Fruit fly (Drosophila melanogaster) whole organism: ENCODE data around the gene Dfd.

ENCODE experiments used
- CG8478 ChIP-seq: fragments of >200 bp; optimal IDR thresholded peaks from 2 replicates; lab custom pipeline; 2018; ENCODE audit warnings: inconsistent platforms
- Dll ChIP-seq: fragments of >200 bp; optimal IDR thresholded peaks from 2 replicates; lab custom pipeline; 2017
- EcR ChIP-seq, 2 experiments: fragments of >200 bp; optimal IDR thresholded peaks; 2 replicates each; lab custom pipeline; 2017; ENCODE audit warnings: missing biosample characterization in 2 of 2, missing genetic modification characterization in 2 of 2, missing genetic modification reagents in 2 of 2
- pan ChIP-seq: fragments of >200 bp; optimal IDR thresholded peaks from 2 replicates; lab custom pipeline; 2017
- psq ChIP-seq: fragments of >200 bp; optimal IDR thresholded peaks from 2 replicates; lab custom pipeline; 2017
- usp ChIP-seq: fragments of >200 bp; optimal IDR thresholded peaks from 2 replicates; lab custom pipeline; 2017; ENCODE audit warnings: missing biosample characterization, missing genetic modification characterization, mixed read lengths

DNA sequence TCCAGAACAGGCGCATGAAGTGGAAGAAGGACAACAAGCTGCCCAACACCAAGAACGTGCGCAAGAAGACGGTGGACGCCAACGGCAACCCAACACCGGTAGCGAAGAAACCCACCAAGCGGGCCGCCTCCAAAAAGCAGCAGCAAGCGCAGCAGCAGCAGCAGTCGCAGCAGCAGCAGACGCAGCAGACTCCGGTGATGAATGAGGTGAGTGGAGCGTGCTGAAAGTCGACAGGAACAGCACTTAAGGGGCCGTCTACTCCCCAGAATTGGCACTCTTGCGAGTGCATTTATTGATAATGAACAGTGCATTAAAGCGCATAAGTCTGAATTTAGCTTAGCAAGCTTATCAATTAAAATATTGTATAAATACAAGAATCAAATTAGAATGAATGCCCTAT, 9.5 kb downstream of the Dfd start:
- no peak for TF ChIP-seq psq (lab: Kevin White, UChicago)
- no peak for TF ChIP-seq pan (lab: Kevin White, UChicago)
- TF ChIP-seq EcR (GFP tag; optimal IDR thresholded peaks at IDR 0.05; lab: Kevin White, UChicago): no peak
- no peak for TF ChIP-seq Dll
- TF ChIP-seq CG8478 (lab: Kevin White, UChicago): no peak
- no peak for TF ChIP-seq usp (GFP tag; lab: Kevin White, UChicago)
